Worm (Caenorhabditis elegans): ENCODE measurements around the gene gly-10.

DNA sequence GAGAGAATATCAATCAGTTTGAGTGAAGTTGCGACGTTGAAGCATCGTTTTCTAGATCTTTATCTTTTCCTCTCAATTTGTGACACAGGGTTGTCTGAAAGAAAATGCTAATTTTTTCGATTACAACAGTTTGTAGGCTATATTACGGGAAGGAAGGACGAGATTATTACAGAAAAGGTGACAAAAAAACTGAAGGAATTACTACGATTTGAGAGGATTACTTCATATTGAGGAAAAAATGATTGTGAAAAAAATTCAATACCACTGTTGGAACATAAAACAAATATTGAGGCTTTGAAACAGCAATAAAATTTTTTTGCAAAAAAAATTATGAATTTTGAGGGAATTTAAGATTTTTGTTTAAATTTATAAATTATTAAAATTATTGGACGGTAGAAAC, 28.8 kb downstream of the gly-10 start, which contains the start of gene Y45F10D.14:
- TF ChIP-seq fos-1 (tag; optimal IDR thresholded peaks at IDR 0.05) (no peak), nhr-77 (tag; optimal IDR thresholded peaks at IDR 0.05) (no peak), ZK546.5 (tag; optimal IDR thresholded peaks at IDR 0.05) (no peak), nhr-76 (tag; optimal IDR thresholded peaks at IDR 0.05) (no peak), egl-27 (tag; optimal IDR thresholded peaks at IDR 0.05) (no peak), eor-1 (tag; optimal IDR thresholded peaks at IDR 0.05) (no peak), unc-62 (GFP tag; optimal IDR thresholded peaks at IDR 0.05) (no peak)

All from whole organism, L3 larva.